Worm (Caenorhabditis elegans): ENCODE results near the gene srh-32.
A peak's percentile ranks its signal among the peaks of the same experiment; 100 is the strongest.

srh-32 gene

DNA sequence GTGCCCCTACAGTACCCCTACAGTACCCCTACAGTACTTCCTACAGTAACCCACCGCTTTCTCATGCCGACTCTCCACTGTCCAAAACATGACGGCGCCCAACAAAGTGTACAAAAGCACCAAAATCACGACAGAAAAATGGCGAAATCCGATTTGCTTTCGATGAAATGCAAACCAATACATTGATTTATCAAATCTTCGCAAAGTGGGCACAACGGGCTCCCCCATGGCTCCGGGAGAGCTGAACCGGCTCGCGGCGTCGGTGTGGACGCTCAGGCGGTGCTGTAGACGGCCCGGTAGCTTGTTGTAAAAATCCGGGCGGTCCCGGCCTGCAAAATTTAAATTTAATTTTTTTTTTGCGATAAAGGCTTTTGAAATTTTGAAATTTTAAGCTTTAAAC is 11.3 kb downstream of the srh-32 start:
- TF ChIP-seq Y22D7AL.16 (tag; optimal IDR thresholded peaks at IDR 0.05) (no peak), nhr-232 (tag; optimal IDR thresholded peaks at IDR 0.05) (no peak), ceh-30 (tag; optimal IDR thresholded peaks at IDR 0.05) (no peak), ahr-1 (tag; optimal IDR thresholded peaks at IDR 0.05) (no peak), ceh-19 (GFP tag; optimal IDR thresholded peaks at IDR 0.05) (no peak), ceh-45 (GFP tag; IDR thresholded peaks at IDR 0.05) (no peak), pat-9 (tag; optimal IDR thresholded peaks at IDR 0.05) (no peak), ref-2 (tag; optimal IDR thresholded peaks at IDR 0.05) (no peak), fax-1 (tag; optimal IDR thresholded peaks at IDR 0.05) (no peak), ceh-18 (tag; optimal IDR thresholded peaks at IDR 0.05) (no peak), eyg-1 (tag; optimal IDR thresholded peaks at IDR 0.05) (no peak), elt-4 (tag; optimal IDR thresholded peaks at IDR 0.05) (no peak)

- TF ChIP-seq elt-2 (tag; optimal IDR thresholded peaks at IDR 0.05) (peak; percentile 98), ceh-30 (tag; optimal IDR thresholded peaks at IDR 0.05) (no peak)
Observed at ce11 chrV:17714330-17714729, 13.3 kb downstream of the srh-32 start, which contains the start of gene twk-33. Gene twk-33, minus strand, starts transcription at chrV:17714377.

DNA sequence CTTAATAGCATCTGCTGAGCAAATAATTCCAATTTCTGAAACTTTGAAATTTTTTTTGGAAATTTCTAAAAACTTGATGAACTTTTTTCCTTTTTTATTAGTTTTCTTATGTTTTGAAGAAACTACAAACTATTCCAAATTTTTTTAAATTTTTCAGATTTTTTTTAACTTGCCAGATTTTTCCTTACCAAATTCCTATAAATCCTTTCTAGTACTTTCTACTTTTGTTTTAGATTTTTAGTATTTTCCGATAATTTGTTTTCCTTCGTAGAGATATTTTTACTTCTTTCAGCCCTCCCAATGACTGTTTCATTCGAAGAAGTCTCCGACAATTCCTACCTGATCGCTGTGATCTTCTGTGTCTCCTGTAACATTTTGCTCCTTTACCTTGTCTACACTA is 17.6 kb downstream of the srh-32 start, which contains the start of gene str-77:
Gene str-77, plus strand, starts transcription at position 301 of the 400 bp plus-strand sequence.
- TF ChIP-seq sdc-2 (tag; optimal IDR thresholded peaks at IDR 0.05) (no peak), ceh-6 (GFP tag; optimal IDR thresholded peaks at IDR 0.05) (no peak), che-1 (tag; optimal IDR thresholded peaks at IDR 0.05) (no peak), unc-55 (GFP tag; optimal IDR thresholded peaks at IDR 0.05) (no peak), ceh-18 (tag; optimal IDR thresholded peaks at IDR 0.05) (no peak), lin-11 (tag; optimal IDR thresholded peaks at IDR 0.05) (no peak), unc-86 (tag; optimal IDR thresholded peaks at IDR 0.05) (no peak), hlh-6 (tag; optimal IDR thresholded peaks at IDR 0.05) (no peak), ceh-30 (tag; optimal IDR thresholded peaks at IDR 0.05) (no peak)

ce11 chrV:17721709-17722108 is 20.7 kb downstream of the srh-32 start:
- TF ChIP-seq elt-2 (tag; optimal IDR thresholded peaks at IDR 0.05): peak; percentile 83
- no peak for TF ChIP-seq hlh-13 (GFP tag; optimal IDR thresholded peaks at IDR 0.05)
- TF ChIP-seq ceh-22 (tag; optimal IDR thresholded peaks at IDR 0.05): no peak
- no peak for TF ChIP-seq ceh-24 (tag; optimal IDR thresholded peaks at IDR 0.05)
- no peak for TF ChIP-seq zip-5 (tag; optimal IDR thresholded peaks at IDR 0.05)

DNA sequence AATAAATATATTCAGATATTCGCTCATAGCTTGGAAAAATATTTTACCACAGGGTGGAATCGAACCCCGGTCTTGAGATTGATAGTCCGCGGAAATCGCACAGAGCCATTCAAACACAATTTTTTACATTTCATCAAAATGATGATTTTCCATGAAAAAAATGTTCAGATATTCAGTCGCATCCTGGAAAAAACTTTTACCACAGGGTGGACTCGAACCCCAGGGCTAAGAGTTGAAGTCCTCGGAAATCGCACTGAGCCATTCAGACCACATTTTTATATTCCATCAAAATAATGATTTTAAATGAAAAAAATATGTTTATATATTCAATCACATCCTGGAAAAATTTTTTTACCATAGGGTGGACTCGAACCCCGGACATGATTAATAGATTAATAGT is 21.5 kb downstream of the srh-32 start:
- TF ChIP-seq nhr-232 (tag; optimal IDR thresholded peaks at IDR 0.05): no peak
- TF ChIP-seq eyg-1 (tag; optimal IDR thresholded peaks at IDR 0.05): no peak
- no peak for TF ChIP-seq lin-11 (tag; optimal IDR thresholded peaks at IDR 0.05)
- TF ChIP-seq ceh-2 (tag; optimal IDR thresholded peaks at IDR 0.05): no peak
- TF ChIP-seq K09A11.1 (tag; optimal IDR thresholded peaks at IDR 0.05; ENCODE audit: insufficient read depth): no peak
- no peak for TF ChIP-seq rnt-1 (tag; optimal IDR thresholded peaks at IDR 0.05)
- no peak for TF ChIP-seq ceh-34 (tag; optimal IDR thresholded peaks at IDR 0.05)
- no peak for TF ChIP-seq hlh-8 (tag; optimal IDR thresholded peaks at IDR 0.05)
- TF ChIP-seq unc-42 (tag; optimal IDR thresholded peaks at IDR 0.05): no peak

DNA sequence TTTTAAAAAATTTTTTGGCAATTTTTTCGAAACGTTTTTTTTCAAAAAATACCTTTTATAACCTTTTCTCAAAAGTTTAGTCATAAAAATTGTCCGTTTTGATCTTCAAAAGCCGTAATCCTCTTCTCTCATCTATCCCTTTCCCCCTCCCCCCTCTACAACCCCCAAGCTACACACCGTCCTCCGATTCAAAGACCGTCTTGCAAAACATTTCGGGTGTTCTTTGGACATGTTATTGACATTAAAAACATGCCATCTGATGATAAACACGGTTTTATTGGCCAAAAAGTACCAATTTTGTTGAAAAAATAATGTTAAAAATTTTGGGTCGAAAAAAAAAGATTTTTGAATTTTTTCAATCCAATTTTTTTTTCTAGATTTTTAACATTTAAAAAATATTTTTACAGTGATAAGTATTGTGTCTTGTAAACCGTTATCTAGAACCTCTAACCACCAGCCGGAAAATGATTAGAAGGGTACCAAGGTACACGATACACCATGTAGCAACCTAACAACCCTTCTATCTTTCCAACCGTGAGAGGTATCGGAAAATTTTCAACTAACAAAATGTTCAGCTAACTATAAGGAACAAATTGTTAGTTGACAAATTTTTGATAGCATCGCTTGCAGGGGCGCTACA is 22.2 kb downstream of the srh-32 start:
- TF ChIP-seq nhr-232 (tag; optimal IDR thresholded peaks at IDR 0.05) (no peak), elt-2 (tag; optimal IDR thresholded peaks at IDR 0.05) (peak; percentile 18)

- no peak for TF ChIP-seq sdc-2 (tag; optimal IDR thresholded peaks at IDR 0.05)
- no peak for TF ChIP-seq npax-4 (tag; optimal IDR thresholded peaks at IDR 0.05)
- TF ChIP-seq ceh-34 (tag; optimal IDR thresholded peaks at IDR 0.05): no peak
- no peak for TF ChIP-seq hlh-30 (tag; optimal IDR thresholded peaks at IDR 0.05; ENCODE audit: insufficient read depth)
- TF ChIP-seq hlh-8 (tag; optimal IDR thresholded peaks at IDR 0.05): no peak
- TF ChIP-seq pros-1 (tag; optimal IDR thresholded peaks at IDR 0.05): no peak
- no peak for TF ChIP-seq C08G9.2 (tag; optimal IDR thresholded peaks at IDR 0.05)
- TF ChIP-seq pag-3 (tag; optimal IDR thresholded peaks at IDR 0.05; ENCODE audit: borderline replicate concordance): no peak
Observed at ce11 chrV:17724704-17725103, 23.7 kb downstream of the srh-32 start, which contains the start of gene fat-5. Gene fat-5, plus strand, starts transcription at chrV:17725004.
